Fruit fly (Drosophila melanogaster) whole organism, embryonic: ENCODE data around the gene CG31493.

Experiments used
- B-H2 ChIP-seq: fragments of 200-800 bp; sonication (Bioruptor generic); optimal IDR thresholded peaks from 2 replicates; lab custom pipeline; 2018; ENCODE audit warnings: missing biosample characterization, mild to moderate bottlenecking, missing genetic modification characterization
- CG10979 ChIP-seq: fragments of 200-800 bp; sonication (Bioruptor generic); optimal IDR thresholded peaks from 2 replicates; lab custom pipeline; 2018; ENCODE audit warnings: missing biosample characterization, mild to moderate bottlenecking, missing genetic modification characterization, moderate library complexity
- CG12236 ChIP-seq: fragments of 200-800 bp; sonication (Bioruptor generic); optimal IDR thresholded peaks from 2 replicates; lab custom pipeline; 2016; ENCODE audit warnings: missing biosample characterization, missing genetic modification characterization
- CG12391 ChIP-seq: fragments of 200-800 bp; sonication (Bioruptor generic); optimal IDR thresholded peaks from 3 replicates; lab custom pipeline; 2018; ENCODE audit warnings: missing biosample characterization, mild to moderate bottlenecking, missing genetic modification characterization, moderate library complexity
- CG15601 ChIP-seq: fragments of 200-800 bp; sonication (Bioruptor generic); optimal IDR thresholded peaks from 3 replicates; lab custom pipeline; 2019; ENCODE audit warnings: missing biosample characterization, mild to moderate bottlenecking, missing genetic modification characterization, moderate library complexity
- CG3163 ChIP-seq: fragments of 200-800 bp; sonication (Bioruptor generic); optimal IDR thresholded peaks from 3 replicates; lab custom pipeline; 2016; ENCODE audit warnings: missing biosample characterization, missing genetic modification characterization
- CG32767 ChIP-seq: fragments of 200-800 bp; sonication (Bioruptor generic); IDR thresholded peaks from 2 replicates; pipeline ENCODE4 v1.3.6; 2022; ENCODE audit warnings: missing biosample characterization, missing genetic modification characterization
- CG33557 ChIP-seq: fragments of 200-800 bp; sonication (Bioruptor generic); optimal IDR thresholded peaks from 2 replicates; lab custom pipeline; 2019; ENCODE audit warnings: missing biosample characterization, mild to moderate bottlenecking, missing genetic modification characterization, moderate library complexity
- CG8089 ChIP-seq: fragments of 200-800 bp; sonication (Bioruptor generic); optimal IDR thresholded peaks from 3 replicates; lab custom pipeline; 2016; ENCODE audit warnings: missing biosample characterization, missing genetic modification characterization
- CG9727 ChIP-seq: fragments of 200-800 bp; sonication (Bioruptor generic); optimal IDR thresholded peaks from 3 replicates; lab custom pipeline; 2017; ENCODE audit warnings: missing biosample characterization, mild to moderate bottlenecking, missing genetic modification characterization
- CoRest ChIP-seq: fragments of 200-800 bp; sonication (Bioruptor generic); optimal IDR thresholded peaks from 3 replicates; lab custom pipeline; 2018; ENCODE audit warnings: missing biosample characterization, mild to moderate bottlenecking, missing genetic modification characterization, moderate library complexity
- Ets65A ChIP-seq: fragments of 200-800 bp; sonication (Bioruptor generic); peaks from one replicate; lab custom pipeline; 2016; ENCODE audit warnings: missing biosample characterization, missing genetic modification characterization
- Ets97D ChIP-seq: fragments of 200-800 bp; sonication (Bioruptor generic); optimal IDR thresholded peaks from 3 replicates; lab custom pipeline; 2016; ENCODE audit warnings: missing biosample characterization, missing genetic modification characterization
- Hsf ChIP-seq: fragments of 200-800 bp; sonication (Bioruptor generic); optimal IDR thresholded peaks from 3 replicates; lab custom pipeline; 2016; ENCODE audit warnings: missing biosample characterization, missing genetic modification characterization
- Nf-YA ChIP-seq: fragments of 200-800 bp; sonication (Bioruptor generic); IDR thresholded peaks from 2 replicates; pipeline ENCODE4 v1.3.6; 2022; ENCODE audit warnings: missing biosample characterization, missing genetic modification characterization
- Pdp1 ChIP-seq, 2 experiments: fragments of 200-800 bp; sonication (Bioruptor generic); optimal IDR thresholded peaks; 3 replicates each; lab custom pipeline; 2016; ENCODE audit warnings: missing biosample characterization in 2 of 2, missing genetic modification characterization in 2 of 2, mild to moderate bottlenecking in 1 of 2, moderate library complexity in 1 of 2
- Poxn ChIP-seq: fragments of 200-800 bp; sonication (Bioruptor generic); IDR thresholded peaks from 2 replicates; pipeline ENCODE4 v1.3.6; 2022; ENCODE audit warnings: missing biosample characterization, missing genetic modification characterization
- Xbp1 ChIP-seq: fragments of 200-800 bp; sonication (Bioruptor generic); optimal IDR thresholded peaks from 3 replicates; lab custom pipeline; 2016; ENCODE audit warnings: missing biosample characterization, mild to moderate bottlenecking, missing genetic modification characterization
- aop ChIP-seq: fragments of 200-800 bp; sonication (Bioruptor generic); IDR thresholded peaks from 2 replicates; pipeline ENCODE4 v1.3.6; 2022; ENCODE audit warnings: missing biosample characterization, missing genetic modification characterization
- dmrt11E ChIP-seq: fragments of 200-800 bp; sonication (Bioruptor generic); optimal IDR thresholded peaks from 3 replicates; lab custom pipeline; 2018; ENCODE audit warnings: missing biosample characterization, mild to moderate bottlenecking, missing genetic modification characterization, moderate library complexity
- dmrt99B ChIP-seq: fragments of 200-800 bp; sonication (Bioruptor generic); optimal IDR thresholded peaks from 2 replicates; lab custom pipeline; 2018; ENCODE audit warnings: missing biosample characterization, mild to moderate bottlenecking, missing genetic modification characterization, moderate library complexity
- gcm2 ChIP-seq: fragments of 200-800 bp; sonication (Bioruptor generic); optimal IDR thresholded peaks from 2 replicates; lab custom pipeline; 2016; ENCODE audit warnings: missing biosample characterization, missing genetic modification characterization
- hkb ChIP-seq, 2 experiments: fragments of 200-800 bp in 1 of 2; fragments of >200 bp in 1 of 2; sonication (Bioruptor generic) in 1 of 2; IDR thresholded peaks in 1 of 2; optimal IDR thresholded peaks in 1 of 2; 2 replicates each; pipeline versions ENCODE4 v1.3.6 to Lab custom; 2017 to 2022; ENCODE audit warnings: missing biosample characterization in 1 of 2, missing genetic modification characterization in 1 of 2
- slp2 ChIP-seq: fragments of 200-800 bp; sonication (Bioruptor generic); optimal IDR thresholded peaks from 2 replicates; lab custom pipeline; 2016; ENCODE audit warnings: missing biosample characterization, missing genetic modification characterization
- sob ChIP-seq: fragments of 200-800 bp; sonication (Bioruptor generic); IDR thresholded peaks from 2 replicates; pipeline ENCODE4 v1.3.6; 2022; ENCODE audit warnings: missing biosample characterization, missing genetic modification characterization
- tgo ChIP-seq: fragments of 200-800 bp; sonication (Bioruptor generic); IDR thresholded peaks from 3 replicates; pipeline ENCODE4 v1.3.6; 2022; ENCODE audit warnings: missing biosample characterization, missing genetic modification characterization
- zf30C ChIP-seq: fragments of 200-800 bp; sonication (Bioruptor generic); optimal IDR thresholded peaks from 3 replicates; lab custom pipeline; 2018; ENCODE audit warnings: missing biosample characterization, mild to moderate bottlenecking, missing genetic modification characterization
- zfh1 ChIP-seq: fragments of 200-800 bp; sonication (Bioruptor generic); IDR thresholded peaks from 3 replicates; pipeline ENCODE4 v1.3.6; 2022; ENCODE audit warnings: missing biosample characterization, missing genetic modification characterization

The CG31493 gene

DNA sequence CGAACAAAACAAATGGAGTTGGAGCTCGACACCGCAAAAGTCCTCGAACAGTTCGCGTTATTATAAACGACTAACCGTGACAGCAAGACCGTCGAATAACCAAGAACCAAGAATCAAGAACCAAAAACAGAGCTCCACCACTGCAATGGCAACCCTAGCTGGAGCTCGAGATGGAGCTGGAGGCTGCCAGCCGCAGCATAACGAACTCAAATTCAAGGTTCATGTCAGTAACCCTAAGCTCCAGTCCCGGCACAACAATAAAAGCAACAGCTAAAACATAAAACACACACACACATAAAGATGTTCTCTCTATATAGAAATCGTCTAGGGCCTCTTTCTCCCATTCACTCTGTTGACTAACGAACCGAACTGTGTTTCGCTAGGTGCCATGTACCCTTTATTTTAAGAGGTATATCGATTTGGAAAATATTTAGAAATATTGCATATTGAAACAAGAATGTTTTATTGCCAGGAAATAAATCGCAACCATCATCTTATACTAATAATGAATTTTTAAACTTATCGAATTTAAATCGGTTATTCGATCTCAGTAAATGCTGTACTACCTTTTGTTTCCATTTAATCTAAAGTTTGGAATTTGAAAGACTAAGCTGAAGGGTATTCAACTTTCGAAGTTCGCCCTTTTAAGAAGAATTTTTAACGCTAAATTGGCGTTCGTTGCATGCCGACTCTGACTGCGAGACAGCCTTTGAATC is 40.2 kb downstream of the CG31493 start (continued):
- TF ChIP-seq CoRest (peak; percentile 11), CG15601 (tag; lab: Kevin White, UChicago) (peak; percentile 28), dmrt11E (peak; percentile 59), aop (GFP tag; lab: Robert Waterston, UW) (no peak), Hsf (GFP tag; lab: Kevin White, UChicago) (peak; percentile 20), Nf-YA (no peak), zfh1 (GFP tag; lab: Robert Waterston, UW) (peak; percentile 57; the same call in 2 of the 3 replicates), CG32767 (GFP tag; lab: Robert Waterston, UW) (no peak), CG33557 (GFP tag; lab: Kevin White, UChicago) (peak; percentile 4), CG10979 (tag; lab: Kevin White, UChicago) (peak; percentile 62), Ets97D (no peak), dmrt99B (tag; lab: Kevin White, UChicago) (peak; percentile 0), Xbp1 (peak; percentile 5), zf30C (no peak), CG12391 (tag; lab: Kevin White, UChicago) (peak; percentile 20), CG3163 (GFP tag; lab: Kevin White, UChicago) (no peak), CG8089 (GFP tag; lab: Kevin White, UChicago) (no peak), CG9727 (peak; percentile 16), Ets65A (peak; percentile 91)

DNA sequence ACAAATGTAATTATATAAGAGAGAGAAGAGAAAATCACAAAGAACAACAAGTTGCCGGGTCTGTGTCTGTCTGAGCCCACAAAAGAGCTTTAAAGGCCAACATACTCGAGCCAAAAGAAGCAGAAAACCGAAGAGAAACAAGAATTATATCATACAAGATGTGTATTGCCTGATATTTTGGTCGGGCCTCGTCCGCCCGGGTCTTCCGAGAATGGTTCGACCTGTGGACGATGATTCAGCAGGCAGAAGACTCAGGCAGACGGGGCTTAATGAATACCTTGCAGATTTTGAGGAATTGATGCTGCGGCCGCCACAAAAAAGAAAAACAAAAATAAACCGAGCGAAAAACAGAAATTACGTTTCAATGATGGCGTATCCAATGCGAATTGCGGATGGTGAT is 41.6 kb downstream of the CG31493 start:
- TF ChIP-seq Ets65A (peak; percentile 62), B-H2 (GFP tag; lab: Kevin White, UChicago) (no peak), Pdp1 (GFP tag; optimal IDR thresholded peaks at IDR 0.05; lab: Kevin White, UChicago) (peak in 1 of 2 experiments; percentile 58)

DNA sequence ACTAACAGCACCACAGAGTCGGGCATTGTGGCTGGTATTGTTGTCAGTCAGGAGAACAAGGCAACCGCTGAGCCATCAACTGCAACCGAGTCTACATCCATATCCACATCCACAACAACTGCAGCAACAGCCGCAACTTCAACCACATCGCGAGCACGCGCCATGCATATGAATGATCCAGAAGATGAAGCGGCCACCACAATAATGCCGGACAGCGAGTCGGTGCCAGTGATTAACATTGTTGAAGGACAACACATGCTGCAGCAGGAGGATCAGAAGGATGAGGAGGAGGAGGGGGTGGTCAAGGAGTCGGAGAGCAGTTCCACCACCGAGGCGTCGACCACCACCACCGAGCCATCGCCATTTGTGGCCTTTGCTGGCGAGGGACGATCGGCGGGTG is 43.4 kb downstream of the CG31493 start:
- TF ChIP-seq Poxn (GFP tag; lab: Robert Waterston, UW) (no peak), slp2 (no peak), hkb (optimal IDR thresholded peaks at IDR 0.05; lab: Kevin White, UChicago) (no peak), hkb (GFP tag; IDR thresholded peaks at IDR 0.05; lab: Robert Waterston, UW) (no peak), CG12236 (GFP tag; lab: Kevin White, UChicago) (no peak), gcm2 (GFP tag; lab: Kevin White, UChicago) (no peak), sob (GFP tag; lab: Robert Waterston, UW) (no peak), tgo (GFP tag; lab: Robert Waterston, UW) (no peak)
